Worm (Caenorhabditis elegans) whole organism, L1 larva: ENCODE results near the gene F46G11.4.
A peak's percentile ranks its signal among the peaks of the same experiment; 100 is the strongest.

Source experiments
- C34B4.2 ChIP-seq: sonication (generic microtip); optimal IDR thresholded peaks from 2 replicates; lab custom pipeline; 2017; ENCODE audit warnings: mild to moderate bottlenecking, missing genetic modification characterization, missing compliant biosample characterization
- F16B12.6 ChIP-seq: fragments of 150-350 bp; optimal IDR thresholded peaks from 2 replicates; lab custom pipeline; 2014; ENCODE audit warnings: missing biosample characterization, missing genetic modification characterization
- aha-1 ChIP-seq: fragments of 150-350 bp; optimal IDR thresholded peaks from 2 replicates; lab custom pipeline; 2014; ENCODE audit warnings: missing biosample characterization, missing genetic modification characterization
- alr-1 ChIP-seq: fragments of 200-800 bp; sonication (Bioruptor generic); optimal IDR thresholded peaks from 2 replicates; lab custom pipeline; 2018; ENCODE audit warnings: borderline replicate concordance, mild to moderate bottlenecking, missing genetic modification characterization, missing compliant biosample characterization
- ceh-63 ChIP-seq: fragments of 200-800 bp; sonication (Bioruptor generic); optimal IDR thresholded peaks from 2 replicates; lab custom pipeline; 2018; ENCODE audit warnings: mild to moderate bottlenecking, missing genetic modification characterization, missing compliant biosample characterization
- ceh-8 ChIP-seq: fragments of 200-800 bp; sonication (Bioruptor generic); optimal IDR thresholded peaks from 2 replicates; lab custom pipeline; 2018; ENCODE audit warnings: mild to moderate bottlenecking, missing genetic modification characterization, moderate library complexity, missing compliant biosample characterization
- ceh-88 ChIP-seq: fragments of 200-800 bp; sonication (Bioruptor generic); IDR thresholded peaks from 2 replicates; pipeline ENCODE4 v1.3.6; 2022; ENCODE audit warnings: missing genetic modification characterization, missing compliant biosample characterization
- ceh-90 ChIP-seq: sonication (generic microtip); optimal IDR thresholded peaks from 2 replicates; lab custom pipeline; 2016; ENCODE audit warnings: missing genetic modification characterization, missing compliant biosample characterization
- ces-1 ChIP-seq: fragments of 150-350 bp; optimal IDR thresholded peaks from 2 replicates; lab custom pipeline; 2014; ENCODE audit warnings: missing biosample characterization, missing genetic modification reagents, missing genetic modification characterization
- dsc-1 ChIP-seq: sonication (generic microtip); optimal IDR thresholded peaks from 2 replicates; lab custom pipeline; 2016; ENCODE audit warnings: mild to moderate bottlenecking, missing genetic modification characterization, missing compliant biosample characterization
- efl-3 ChIP-seq: fragments of 200-800 bp; sonication (Bioruptor generic); optimal IDR thresholded peaks from 2 replicates; lab custom pipeline; 2018; ENCODE audit warnings: mild to moderate bottlenecking, missing genetic modification characterization, missing compliant biosample characterization
- egl-13 ChIP-seq: sonication (generic microtip); optimal IDR thresholded peaks from 2 replicates; lab custom pipeline; 2016; ENCODE audit warnings: missing genotype, missing genetic modification reagents, missing genetic modification characterization, missing compliant biosample characterization
- elt-2 ChIP-seq: sonication (generic microtip); optimal IDR thresholded peaks from 2 replicates; lab custom pipeline; 2016; ENCODE audit warnings: missing genetic modification characterization, mild to moderate bottlenecking, inconsistent platforms, missing compliant biosample characterization, missing genetic modification reagents
- elt-3 ChIP-seq, 6 experiments: fragments of 150-350 bp in 1 of 6; sonication (generic microtip); optimal IDR thresholded peaks; 2 replicates each; lab custom pipeline; 2017 to 2018; ENCODE audit warnings: missing biosample characterization in 6 of 6, missing genetic modification characterization in 6 of 6, inconsistent platforms in 1 of 6
- fkh-8 ChIP-seq: sonication (generic microtip); optimal IDR thresholded peaks from 2 replicates; lab custom pipeline; 2016; ENCODE audit warnings: mild to moderate bottlenecking, missing genetic modification characterization, missing compliant biosample characterization
- fos-1 ChIP-seq: fragments of 150-350 bp; optimal IDR thresholded peaks from 2 replicates; lab custom pipeline; 2014; ENCODE audit warnings: missing biosample characterization, missing genetic modification characterization
- grh-1 ChIP-seq: fragments of 200-800 bp; sonication (Bioruptor generic); IDR thresholded peaks from 2 replicates; pipeline ENCODE4 v1.3.6; 2022; ENCODE audit warnings: missing genetic modification reagents, missing genetic modification characterization, missing compliant biosample characterization
- hpl-2 ChIP-seq: fragments of 150-350 bp; optimal IDR thresholded peaks from 2 replicates; lab custom pipeline; 2014; ENCODE audit warnings: missing biosample characterization, missing genetic modification reagents, missing genetic modification characterization
- irx-1 ChIP-seq: sonication (generic microtip); optimal IDR thresholded peaks from 2 replicates; lab custom pipeline; 2016; ENCODE audit warnings: missing genetic modification characterization, missing compliant biosample characterization
- isw-1 ChIP-seq: fragments of 200-800 bp; sonication (Bioruptor generic); IDR thresholded peaks from 2 replicates; pipeline ENCODE4 v1.3.6; 2022; ENCODE audit warnings: missing genetic modification characterization, missing compliant biosample characterization
- jun-1 ChIP-seq: fragments of 150-350 bp; optimal IDR thresholded peaks from 2 replicates; lab custom pipeline; 2014; ENCODE audit warnings: missing biosample characterization, missing genetic modification reagents, missing genetic modification characterization
- lin-14 ChIP-seq: fragments of 200-800 bp; sonication (Bioruptor generic); optimal IDR thresholded peaks from 2 replicates; lab custom pipeline; 2018; ENCODE audit warnings: mild to moderate bottlenecking, missing genetic modification characterization, moderate library complexity, missing compliant biosample characterization
- lin-35 ChIP-seq, 2 experiments: fragments of 150-350 bp; optimal IDR thresholded peaks; 2 replicates each; lab custom pipeline; 2014; ENCODE audit warnings: missing biosample characterization in 2 of 2, missing genetic modification characterization in 2 of 2, missing genetic modification reagents in 2 of 2
- lin-39 ChIP-seq: fragments of 150-350 bp; optimal IDR thresholded peaks from 2 replicates; lab custom pipeline; 2014; ENCODE audit warnings: missing biosample characterization, missing genetic modification reagents, missing genetic modification characterization
- lsy-2 ChIP-seq, 2 experiments: fragments of 150-350 bp; optimal IDR thresholded peaks; 2 replicates each; lab custom pipeline; 2014; ENCODE audit warnings: missing biosample characterization in 2 of 2, missing genetic modification characterization in 2 of 2
- mab-9 ChIP-seq: fragments of 200-800 bp; sonication (Bioruptor generic); IDR thresholded peaks from 2 replicates; pipeline ENCODE4 v1.3.6; 2022; ENCODE audit warnings: missing genetic modification reagents, missing genetic modification characterization, missing compliant biosample characterization
- mdl-1 ChIP-seq, 2 experiments: fragments of 150-350 bp; optimal IDR thresholded peaks; 2 replicates each; lab custom pipeline; 2014 to 2017; ENCODE audit warnings: missing biosample characterization in 2 of 2, missing genetic modification characterization in 2 of 2, inconsistent platforms in 1 of 2
- mep-1 ChIP-seq: fragments of 150-350 bp; optimal IDR thresholded peaks from 2 replicates; lab custom pipeline; 2014; ENCODE audit warnings: missing biosample characterization, missing genetic modification characterization
- nhr-11 ChIP-seq: fragments of 150-350 bp; optimal IDR thresholded peaks from 2 replicates; lab custom pipeline; 2014; ENCODE audit warnings: missing biosample characterization, missing genetic modification characterization
- nhr-12 ChIP-seq: sonication (generic microtip); optimal IDR thresholded peaks from 2 replicates; lab custom pipeline; 2017; ENCODE audit warnings: missing biosample characterization, missing genetic modification characterization
- nhr-19 ChIP-seq: fragments of 200-800 bp; sonication (Bioruptor generic); conservative IDR thresholded peaks from 2 replicates; pipeline ENCODE4 v1.3.6; 2022; ENCODE audit warnings: missing genetic modification characterization, missing compliant biosample characterization
- nhr-20 ChIP-seq: sonication (generic microtip); optimal IDR thresholded peaks from 2 replicates; lab custom pipeline; 2016; ENCODE audit warnings: mild to moderate bottlenecking, missing genetic modification characterization, missing compliant biosample characterization
- nhr-47 ChIP-seq: sonication (generic microtip); optimal IDR thresholded peaks from 2 replicates; lab custom pipeline; 2016; ENCODE audit warnings: mild to moderate bottlenecking, missing genetic modification characterization, moderate library complexity, missing compliant biosample characterization
- nhr-76 ChIP-seq: sonication (generic microtip); optimal IDR thresholded peaks from 2 replicates; lab custom pipeline; 2017; ENCODE audit warnings: missing biosample characterization, missing genetic modification characterization
- nhr-77 ChIP-seq: fragments of 150-350 bp; optimal IDR thresholded peaks from 2 replicates; lab custom pipeline; 2014; ENCODE audit warnings: missing biosample characterization, missing genetic modification characterization
- pqm-1 ChIP-seq: sonication (generic microtip); optimal IDR thresholded peaks from 3 replicates; lab custom pipeline; 2017; ENCODE audit warnings: missing biosample characterization, missing genetic modification characterization
- rnt-1 ChIP-seq: sonication (generic microtip); optimal IDR thresholded peaks from 2 replicates; lab custom pipeline; 2016; ENCODE audit warnings: mild to moderate bottlenecking, missing genetic modification characterization, moderate library complexity, missing compliant biosample characterization
- snpc-4 ChIP-seq: fragments of 150-350 bp; optimal IDR thresholded peaks from 2 replicates; lab custom pipeline; 2014; ENCODE audit warnings: missing biosample characterization, missing genetic modification characterization
- snu-23 ChIP-seq: sonication (generic microtip); optimal IDR thresholded peaks from 2 replicates; lab custom pipeline; 2016; ENCODE audit warnings: missing genetic modification characterization, missing compliant biosample characterization
- sptf-1 ChIP-seq: fragments of 150-350 bp; optimal IDR thresholded peaks from 2 replicates; lab custom pipeline; 2014; ENCODE audit warnings: missing biosample characterization, missing genetic modification characterization
- sup-37 ChIP-seq: fragments of 200-800 bp; sonication (Bioruptor generic); optimal IDR thresholded peaks from 2 replicates; lab custom pipeline; 2018; ENCODE audit warnings: mild to moderate bottlenecking, missing genetic modification characterization, missing compliant biosample characterization
- swsn-7 ChIP-seq: sonication (generic microtip); optimal IDR thresholded peaks from 2 replicates; lab custom pipeline; 2016; ENCODE audit warnings: missing genetic modification characterization, missing compliant biosample characterization
- tbx-2 ChIP-seq: sonication (generic microtip); optimal IDR thresholded peaks from 2 replicates; lab custom pipeline; 2016; ENCODE audit warnings: missing genetic modification characterization, missing compliant biosample characterization
- unc-130 ChIP-seq: fragments of 150-350 bp; optimal IDR thresholded peaks from 2 replicates; lab custom pipeline; 2017; ENCODE audit warnings: missing biosample characterization, missing genetic modification characterization, inconsistent platforms
- unc-62 ChIP-seq: fragments of 150-350 bp; optimal IDR thresholded peaks from 2 replicates; lab custom pipeline; 2014; ENCODE audit warnings: missing biosample characterization, missing genetic modification reagents, missing genetic modification characterization
- unc-98 ChIP-seq: fragments of 200-800 bp; sonication (Bioruptor generic); IDR thresholded peaks from 2 replicates; pipeline ENCODE4 v1.3.6; 2022; ENCODE audit warnings: missing genetic modification characterization, missing compliant biosample characterization
- vab-15 ChIP-seq: sonication (generic microtip); optimal IDR thresholded peaks from 2 replicates; lab custom pipeline; 2017; ENCODE audit warnings: missing genotype, mild to moderate bottlenecking, missing genetic modification characterization, missing compliant biosample characterization
- xbp-1 ChIP-seq: sonication (generic microtip); optimal IDR thresholded peaks from 2 replicates; lab custom pipeline; 2016; ENCODE audit warnings: missing genetic modification characterization, missing compliant biosample characterization
- zag-1 ChIP-seq: fragments of 150-350 bp; optimal IDR thresholded peaks from 2 replicates; lab custom pipeline; 2014; ENCODE audit warnings: missing biosample characterization, missing genetic modification characterization
- ztf-11 ChIP-seq, 2 experiments: sonication (generic microtip); optimal IDR thresholded peaks; 2 replicates each; lab custom pipeline; 2016 to 2017; ENCODE audit warnings: missing genetic modification characterization in 2 of 2, missing biosample characterization in 1 of 2, missing compliant biosample characterization in 1 of 2
- ztf-4 ChIP-seq: fragments of 150-350 bp; optimal IDR thresholded peaks from 2 replicates; lab custom pipeline; 2014; ENCODE audit warnings: missing biosample characterization, missing genetic modification characterization

The F46G11.4 gene

DNA sequence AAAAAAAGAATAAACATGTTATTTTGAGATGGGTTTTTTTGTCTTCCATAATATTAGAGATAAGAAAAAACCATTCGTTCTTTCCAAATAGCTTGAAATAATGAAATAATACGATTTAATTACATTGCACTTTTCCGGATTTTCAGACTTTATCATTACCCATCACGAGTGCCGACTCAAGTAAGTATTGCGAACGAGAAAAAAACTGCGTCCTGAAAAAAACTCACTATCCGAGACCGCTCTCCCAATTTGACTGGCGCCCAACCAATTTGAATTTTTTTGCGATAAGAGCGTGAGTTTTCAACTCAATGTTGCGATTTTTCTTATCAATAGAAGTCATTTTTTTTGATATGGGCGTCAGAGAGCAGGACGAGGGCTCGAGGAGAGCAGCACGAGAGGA lies 14.4 kb upstream of the F46G11.4 start:
- TF ChIP-seq elt-2 (tag; lab: Kevin White, UChicago) = peak; percentile 83
- TF ChIP-seq rnt-1 = no peak
- no peak for TF ChIP-seq unc-98
- no peak for TF ChIP-seq nhr-12 (tag; lab: Kevin White, UChicago)
- TF ChIP-seq unc-130 = no peak

DNA sequence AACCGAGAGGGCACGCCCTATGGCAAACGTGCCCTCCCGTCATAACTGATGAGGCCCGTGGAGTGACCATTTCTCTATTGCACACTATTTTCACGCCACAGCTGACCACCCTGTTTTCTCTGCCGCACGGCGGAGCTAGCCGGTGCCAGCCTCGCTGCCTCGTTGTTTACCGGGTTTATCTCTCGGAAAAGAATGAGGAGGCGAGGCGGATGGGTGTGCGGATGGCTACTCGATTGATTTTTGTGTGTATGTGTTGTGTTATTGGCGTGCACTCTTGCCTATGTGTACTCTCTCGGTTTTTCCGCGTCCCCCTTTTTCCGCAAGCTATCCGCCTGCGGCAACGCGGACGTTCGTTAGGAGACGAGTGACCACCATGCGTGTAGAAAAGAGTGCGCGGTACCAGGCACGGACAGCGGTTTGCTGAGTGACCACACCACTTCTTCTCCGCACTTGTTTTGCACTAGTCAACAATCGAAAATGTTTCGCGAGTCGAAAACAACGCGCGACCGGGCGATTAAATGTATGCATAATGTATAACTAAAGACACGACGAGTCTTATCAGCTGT lies 13.5 kb upstream of the F46G11.4 start:
- no peak for TF ChIP-seq hpl-2 (GFP tag; lab: Kevin White, UChicago)
- TF ChIP-seq mdl-1 (tag; optimal IDR thresholded peaks at IDR 0.05; lab: Kevin White, UChicago) = peak in 1 of 2 experiments; percentile 47
- TF ChIP-seq xbp-1 (tag; lab: Kevin White, UChicago) = peak; percentile 16
- TF ChIP-seq pqm-1 (tag; lab: Kevin White, UChicago) = no peak
- TF ChIP-seq grh-1 (GFP tag; lab: Robert Waterston, UW) = no peak
- TF ChIP-seq C34B4.2 (tag; lab: Kevin White, UChicago) = no peak
- TF ChIP-seq snu-23 (GFP tag; lab: Kevin White, UChicago) = peak; percentile 55
- peak in 1 of 2 experiments; percentile 22 for TF ChIP-seq lin-35 (GFP tag; optimal IDR thresholded peaks at IDR 0.05; lab: Kevin White, UChicago)
- no peak for TF ChIP-seq mab-9 (GFP tag; lab: Robert Waterston, UW)
- no peak for TF ChIP-seq nhr-76 (tag; lab: Kevin White, UChicago)
- TF ChIP-seq nhr-12 (tag; lab: Kevin White, UChicago) = no peak
- peak in 1 of 2 experiments; percentile 24 for TF ChIP-seq ztf-11 (tag; optimal IDR thresholded peaks at IDR 0.05; lab: Kevin White, UChicago)
- no peak for TF ChIP-seq elt-3 (tag; optimal IDR thresholded peaks at IDR 0.05; lab: Kevin White, UChicago)
- no peak for TF ChIP-seq fos-1
- peak; percentile 72 for TF ChIP-seq fkh-8
- TF ChIP-seq snpc-4 (tag; lab: Kevin White, UChicago) = no peak
- peak; percentile 44; the same call in 1 of the 2 replicates for TF ChIP-seq nhr-19
- no peak; the same call in 1 of the 2 replicates for TF ChIP-seq ceh-88 (GFP tag; lab: Robert Waterston, UW)
- no peak for TF ChIP-seq irx-1 (tag; lab: Kevin White, UChicago)
- peak; percentile 92 for TF ChIP-seq lin-14 (GFP tag; lab: Kevin White, UChicago)
- no peak for TF ChIP-seq lin-39 (tag; lab: Kevin White, UChicago)
- TF ChIP-seq nhr-20 = peak; percentile 50
- TF ChIP-seq lsy-2 (tag; optimal IDR thresholded peaks at IDR 0.05; lab: Kevin White, UChicago) = peak; percentile 40 to 49
- TF ChIP-seq alr-1 (tag; lab: Kevin White, UChicago) = no peak
- TF ChIP-seq mep-1 (tag; lab: Kevin White, UChicago) = no peak
- no peak for TF ChIP-seq ceh-8 (GFP tag; lab: Kevin White, UChicago)
- TF ChIP-seq ceh-63 = no peak
- TF ChIP-seq rnt-1 = peak; percentile 64
- no peak for TF ChIP-seq nhr-77
- no peak for TF ChIP-seq unc-62
- no peak for TF ChIP-seq nhr-11 (tag; lab: Kevin White, UChicago)
- no peak for TF ChIP-seq ces-1 (GFP tag; lab: Kevin White, UChicago)
- no peak for TF ChIP-seq sptf-1
- peak; percentile 83 for TF ChIP-seq jun-1 (tag; lab: Kevin White, UChicago)
- TF ChIP-seq swsn-7 (tag; lab: Kevin White, UChicago) = peak; percentile 52
- peak; percentile 50 for TF ChIP-seq tbx-2 (tag; lab: Kevin White, UChicago)
- TF ChIP-seq aha-1 (tag; lab: Kevin White, UChicago) = no peak
- peak; percentile 56 for TF ChIP-seq egl-13 (tag; lab: Kevin White, UChicago)
- peak; percentile 29 for TF ChIP-seq efl-3
- TF ChIP-seq ztf-4 (tag; lab: Kevin White, UChicago) = peak; percentile 89
- TF ChIP-seq nhr-47 (tag; lab: Kevin White, UChicago) = peak; percentile 71
- no peak for TF ChIP-seq vab-15
- TF ChIP-seq sup-37 (GFP tag; lab: Kevin White, UChicago) = no peak
- TF ChIP-seq dsc-1 (tag; lab: Kevin White, UChicago) = peak; percentile 28
- no peak for TF ChIP-seq zag-1
- TF ChIP-seq F16B12.6 (tag; lab: Kevin White, UChicago) = no peak
- TF ChIP-seq isw-1 (GFP tag; lab: Robert Waterston, UW) = no peak
- no peak for TF ChIP-seq ceh-90 (tag; lab: Kevin White, UChicago)
- no peak for TF ChIP-seq unc-130
